Worm (Caenorhabditis elegans): ENCODE data around the gene scrm-7.

DNA sequence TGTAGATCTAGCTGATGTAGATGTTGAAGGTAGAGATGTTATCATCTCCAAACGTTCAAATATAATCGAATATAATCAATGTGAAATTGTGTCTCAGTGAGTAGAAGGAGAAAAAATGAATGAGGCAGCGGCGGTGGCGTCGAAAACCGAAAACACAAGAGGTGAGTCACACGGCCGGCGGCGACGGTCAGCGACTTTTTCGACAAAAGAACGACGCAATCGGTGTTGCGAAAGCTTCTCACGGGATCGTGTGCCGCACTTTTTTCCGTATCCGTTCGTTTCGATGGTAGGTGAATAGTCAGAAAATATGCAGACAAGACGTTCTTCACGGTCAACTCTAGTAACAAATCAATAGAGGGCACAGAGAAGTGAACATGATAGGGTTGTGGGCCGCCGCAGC, 36.0 kb upstream of the scrm-7 start, which contains the start of gene rin-1:
- no peak for TF ChIP-seq cog-1 (tag; optimal IDR thresholded peaks at IDR 0.05)
- TF ChIP-seq klf-2 (GFP tag; conservative IDR thresholded peaks at IDR 0.05), result no peak
- TF ChIP-seq T22C8.4 (GFP tag; IDR thresholded peaks at IDR 0.05), result no peak
- TF ChIP-seq med-1 (GFP tag; optimal IDR thresholded peaks at IDR 0.05; ENCODE audit: insufficient read depth), result no peak
- no peak for TF ChIP-seq ztf-29 (GFP tag; IDR thresholded peaks at IDR 0.05)
- TF ChIP-seq tab-1 (GFP tag; IDR thresholded peaks at IDR 0.05), result no peak
- TF ChIP-seq ztf-23 (GFP tag; IDR thresholded peaks at IDR 0.05), result no peak

Data from whole organism, midembryonic.